Fruit fly (Drosophila melanogaster) whole organism, prepupa: Measurements from ENCODE around the gene bwa.

Source experiments
- Blimp-1 ChIP-seq: fragments of 200-800 bp; sonication (Bioruptor generic); optimal IDR thresholded peaks from 3 replicates; lab custom pipeline; 2017; ENCODE audit warnings: missing biosample characterization, missing genetic modification characterization, mild to moderate bottlenecking, moderate library complexity, missing genetic modification reagents
- CG3032 ChIP-seq: fragments of 200-800 bp; optimal IDR thresholded peaks from 2 replicates; lab custom pipeline; 2019; ENCODE audit warnings: missing biosample characterization, mild to moderate bottlenecking, missing genetic modification characterization, moderate library complexity
- Sox102F ChIP-seq: fragments of 200-800 bp; sonication (Bioruptor generic); optimal IDR thresholded peaks from 2 replicates; lab custom pipeline; 2016; ENCODE audit warnings: missing biosample characterization, mild to moderate bottlenecking, missing genetic modification characterization
- achi ChIP-seq: fragments of 200-800 bp; sonication (Bioruptor generic); optimal IDR thresholded peaks from 3 replicates; lab custom pipeline; 2016; ENCODE audit warnings: missing biosample characterization, missing genetic modification characterization
- lz ChIP-seq: fragments of 200-800 bp; sonication (Bioruptor generic); optimal IDR thresholded peaks from 3 replicates; lab custom pipeline; 2016; ENCODE audit warnings: missing biosample characterization, missing genetic modification characterization
- spab ChIP-seq: fragments of 200-800 bp; sonication (Bioruptor generic); optimal IDR thresholded peaks from 2 replicates; lab custom pipeline; 2017; ENCODE audit warnings: missing biosample characterization, mild to moderate bottlenecking, missing genetic modification characterization, missing genetic modification reagents

- TF ChIP-seq CG3032 (tag; lab: Kevin White, UChicago), result no peak
- TF ChIP-seq lz, result no peak
- no peak for TF ChIP-seq Sox102F (GFP tag; lab: Kevin White, UChicago)
- TF ChIP-seq Blimp-1 (GFP tag; lab: Kevin White, UChicago), result no peak
- no peak for TF ChIP-seq spab (GFP tag; lab: Kevin White, UChicago)
- no peak for TF ChIP-seq achi (GFP tag; lab: Kevin White, UChicago)
Observed at dm6 chr2L:20051172-20051893, 14.9 kb upstream of the bwa start.
